Worm (Caenorhabditis elegans) whole organism, mixed stage, embryonic: ENCODE data around the gene F37H8.6.

Experiments used
- M03D4.4 ChIP-seq: sonication (generic microtip); optimal IDR thresholded peaks from 2 replicates; lab custom pipeline; 2017; ENCODE audit warnings: mild to moderate bottlenecking, missing genetic modification characterization, missing compliant biosample characterization
- blmp-1 ChIP-seq: fragments of 150-350 bp; optimal IDR thresholded peaks from 2 replicates; lab custom pipeline; 2014; ENCODE audit warnings: missing biosample characterization, missing genetic modification characterization
- ceh-39 ChIP-seq: fragments of 150-350 bp; optimal IDR thresholded peaks from 2 replicates; lab custom pipeline; 2014; ENCODE audit warnings: missing biosample characterization, missing genetic modification characterization
- ceh-43 ChIP-seq: fragments of 200-800 bp; sonication (Bioruptor generic); optimal IDR thresholded peaks from 2 replicates; lab custom pipeline; 2018; ENCODE audit warnings: mild to moderate bottlenecking, missing genetic modification characterization, moderate library complexity, missing compliant biosample characterization
- ceh-83 ChIP-seq: fragments of 200-800 bp; sonication (Bioruptor generic); optimal IDR thresholded peaks from 2 replicates; lab custom pipeline; 2018; ENCODE audit warnings: mild to moderate bottlenecking, missing genetic modification characterization, missing compliant biosample characterization
- ces-1 ChIP-seq: fragments of 150-350 bp; optimal IDR thresholded peaks from 2 replicates; lab custom pipeline; 2014; ENCODE audit warnings: missing biosample characterization, missing genetic modification reagents, missing genetic modification characterization
- drap-1 ChIP-seq: fragments of 200-800 bp; sonication (Bioruptor generic); optimal IDR thresholded peaks from 3 replicates; lab custom pipeline; 2018; ENCODE audit warnings: mild to moderate bottlenecking, missing genetic modification characterization, missing compliant biosample characterization
- elt-1 ChIP-seq: sonication (generic microtip); optimal IDR thresholded peaks from 2 replicates; lab custom pipeline; 2017; ENCODE audit warnings: missing genetic modification characterization, mild to moderate bottlenecking, missing compliant biosample characterization, antibody characterized with exemption, moderate library complexity, borderline replicate concordance; ENCODE audit not compliant: insufficient read depth
- elt-3 ChIP-seq: fragments of 150-350 bp; optimal IDR thresholded peaks from 2 replicates; lab custom pipeline; 2014; ENCODE audit warnings: missing biosample characterization, missing genetic modification characterization
- flh-1 ChIP-seq: fragments of 200-800 bp; sonication (Bioruptor generic); optimal IDR thresholded peaks from 2 replicates; lab custom pipeline; 2018; ENCODE audit warnings: mild to moderate bottlenecking, missing genetic modification characterization, moderate library complexity, missing compliant biosample characterization
- hlh-1 ChIP-seq: fragments of 150-350 bp; optimal IDR thresholded peaks from 2 replicates; lab custom pipeline; 2014; ENCODE audit warnings: missing biosample characterization, missing genetic modification reagents, missing genetic modification characterization
- lin-13 ChIP-seq: fragments of 150-350 bp; optimal IDR thresholded peaks from 2 replicates; lab custom pipeline; 2014; ENCODE audit warnings: missing biosample characterization, missing genetic modification characterization
- lin-32 ChIP-seq: fragments of 200-800 bp; sonication (Bioruptor generic); optimal IDR thresholded peaks from 2 replicates; lab custom pipeline; 2018; ENCODE audit warnings: mild to moderate bottlenecking, missing genetic modification characterization, missing compliant biosample characterization
- lsy-2 ChIP-seq: fragments of 150-350 bp; optimal IDR thresholded peaks from 2 replicates; lab custom pipeline; 2014; ENCODE audit warnings: missing biosample characterization, missing genetic modification characterization
- mab-5 ChIP-seq: fragments of 150-350 bp; optimal IDR thresholded peaks from 2 replicates; lab custom pipeline; 2014; ENCODE audit warnings: missing biosample characterization, missing genetic modification characterization
- mls-2 ChIP-seq: sonication (generic microtip); optimal IDR thresholded peaks from 2 replicates; lab custom pipeline; 2016; ENCODE audit warnings: mild to moderate bottlenecking, missing genetic modification characterization, moderate library complexity, missing compliant biosample characterization
- nhr-12 ChIP-seq: fragments of 150-350 bp; optimal IDR thresholded peaks from 2 replicates; lab custom pipeline; 2014; ENCODE audit warnings: missing biosample characterization, missing genetic modification characterization
- nhr-2 ChIP-seq: fragments of 150-350 bp; optimal IDR thresholded peaks from 2 replicates; lab custom pipeline; 2014; ENCODE audit warnings: missing biosample characterization, missing genetic modification characterization
- nhr-237 ChIP-seq: fragments of 150-350 bp; optimal IDR thresholded peaks from 2 replicates; lab custom pipeline; 2014; ENCODE audit warnings: missing biosample characterization, missing genetic modification characterization
- nhr-28 ChIP-seq: fragments of 150-350 bp; optimal IDR thresholded peaks from 2 replicates; lab custom pipeline; 2014; ENCODE audit warnings: missing biosample characterization, missing genetic modification characterization
- nhr-76 ChIP-seq: sonication (generic microtip); optimal IDR thresholded peaks from 2 replicates; lab custom pipeline; 2017; ENCODE audit warnings: missing biosample characterization, missing genetic modification characterization
- pha-4 ChIP-seq: fragments of 150-350 bp; optimal IDR thresholded peaks from 2 replicates; lab custom pipeline; 2018; ENCODE audit warnings: missing biosample characterization, missing genetic modification reagents, missing genetic modification characterization
- sem-2 ChIP-seq: fragments of 200-800 bp; sonication (Bioruptor generic); optimal IDR thresholded peaks from 2 replicates; lab custom pipeline; 2018; ENCODE audit warnings: mild to moderate bottlenecking, missing genetic modification characterization, missing compliant biosample characterization
- snpc-4 ChIP-seq: fragments of 150-350 bp; optimal IDR thresholded peaks from 2 replicates; lab custom pipeline; 2014; ENCODE audit warnings: missing biosample characterization, missing genetic modification characterization
- sptf-1 ChIP-seq: sonication (generic microtip); optimal IDR thresholded peaks from 2 replicates; lab custom pipeline; 2017; ENCODE audit warnings: mild to moderate bottlenecking, missing genetic modification characterization, moderate library complexity, missing compliant biosample characterization
- tbx-8 ChIP-seq: fragments of 200-800 bp; sonication (Bioruptor generic); optimal IDR thresholded peaks from 2 replicates; lab custom pipeline; 2018; ENCODE audit warnings: mild to moderate bottlenecking, missing genetic modification characterization, moderate library complexity, missing compliant biosample characterization
- unc-120 ChIP-seq: sonication (generic microtip); optimal IDR thresholded peaks from 2 replicates; lab custom pipeline; 2017; ENCODE audit warnings: missing genetic modification characterization, missing compliant biosample characterization; ENCODE audit not compliant: poor library complexity, severe bottlenecking
- unc-62 ChIP-seq: fragments of 150-350 bp; optimal IDR thresholded peaks from 2 replicates; lab custom pipeline; 2014; ENCODE audit warnings: missing biosample characterization, missing genetic modification reagents, missing genetic modification characterization
- zip-8 ChIP-seq: fragments of 150-350 bp; optimal IDR thresholded peaks from 2 replicates; lab custom pipeline; 2014; ENCODE audit warnings: missing biosample characterization, missing genetic modification characterization
- ztf-11 ChIP-seq: fragments of 150-350 bp; optimal IDR thresholded peaks from 2 replicates; lab custom pipeline; 2014; ENCODE audit warnings: missing biosample characterization, missing genetic modification characterization

F37H8.6 gene

ce11 chrII:11178737-11179136 is 1.5 kb upstream of the F37H8.6 start:
- TF ChIP-seq elt-3 = no peak
- no peak for TF ChIP-seq lsy-2 (tag; lab: Kevin White, UChicago)
- no peak for TF ChIP-seq nhr-12
- no peak for TF ChIP-seq M03D4.4 (tag; lab: Kevin White, UChicago)
- no peak for TF ChIP-seq pha-4
- no peak for TF ChIP-seq ztf-11 (tag; lab: Kevin White, UChicago)

ce11 chrII:11176441-11176840 is 835 bp downstream of the F37H8.6 start:
- TF ChIP-seq ceh-39 (tag; lab: Kevin White, UChicago) = no peak
- no peak for TF ChIP-seq elt-1 (tag; lab: Kevin White, UChicago)
- TF ChIP-seq snpc-4 (tag; lab: Kevin White, UChicago) = no peak
- TF ChIP-seq unc-120 (tag; lab: Kevin White, UChicago) = no peak
- no peak for TF ChIP-seq drap-1
- TF ChIP-seq ceh-43 (GFP tag; lab: Kevin White, UChicago) = no peak
- no peak for TF ChIP-seq nhr-28 (tag; lab: Kevin White, UChicago)
- no peak for TF ChIP-seq nhr-237 (tag; lab: Kevin White, UChicago)
- no peak for TF ChIP-seq flh-1 (GFP tag; lab: Kevin White, UChicago)
- TF ChIP-seq nhr-76 (tag; lab: Kevin White, UChicago) = no peak
- no peak for TF ChIP-seq nhr-12
- TF ChIP-seq M03D4.4 (tag; lab: Kevin White, UChicago) = no peak
- no peak for TF ChIP-seq ceh-83 (GFP tag; lab: Kevin White, UChicago)
- no peak for TF ChIP-seq ces-1 (GFP tag; lab: Kevin White, UChicago)
- TF ChIP-seq zip-8 (tag; lab: Kevin White, UChicago) = no peak
- no peak for TF ChIP-seq hlh-1 (tag; lab: Kevin White, UChicago)
- TF ChIP-seq elt-3 = no peak
- TF ChIP-seq lin-13 (tag; lab: Kevin White, UChicago) = no peak
- TF ChIP-seq blmp-1 (tag; lab: Kevin White, UChicago) = no peak
- no peak for TF ChIP-seq unc-62 (GFP tag; lab: Kevin White, UChicago)

ce11 chrII:11175347-11175746 is 1.9 kb downstream of the F37H8.6 start:
- TF ChIP-seq unc-62 (GFP tag; lab: Kevin White, UChicago) (no peak), nhr-2 (tag; lab: Kevin White, UChicago) (no peak), ceh-43 (GFP tag; lab: Kevin White, UChicago) (no peak), ceh-39 (tag; lab: Kevin White, UChicago) (no peak), sem-2 (GFP tag; lab: Kevin White, UChicago) (no peak), sptf-1 (tag; lab: Kevin White, UChicago) (no peak), blmp-1 (tag; lab: Kevin White, UChicago) (no peak), mab-5 (tag; lab: Kevin White, UChicago) (no peak), mls-2 (tag; lab: Kevin White, UChicago) (no peak), tbx-8 (no peak), ztf-11 (tag; lab: Kevin White, UChicago) (no peak), nhr-28 (tag; lab: Kevin White, UChicago) (no peak), drap-1 (no peak), flh-1 (GFP tag; lab: Kevin White, UChicago) (no peak), unc-120 (tag; lab: Kevin White, UChicago) (no peak), elt-3 (no peak), zip-8 (tag; lab: Kevin White, UChicago) (no peak), elt-1 (tag; lab: Kevin White, UChicago) (no peak), pha-4 (no peak), snpc-4 (tag; lab: Kevin White, UChicago) (no peak)

- TF ChIP-seq flh-1 (GFP tag; lab: Kevin White, UChicago) (no peak), sem-2 (GFP tag; lab: Kevin White, UChicago) (no peak), unc-120 (tag; lab: Kevin White, UChicago) (no peak), sptf-1 (tag; lab: Kevin White, UChicago) (no peak), mab-5 (tag; lab: Kevin White, UChicago) (no peak), pha-4 (no peak), M03D4.4 (tag; lab: Kevin White, UChicago) (no peak), drap-1 (no peak), ces-1 (GFP tag; lab: Kevin White, UChicago) (no peak)
Measured at ce11 chrII:11167039-11167438, 10.2 kb downstream of the F37H8.6 start.

- TF ChIP-seq elt-3 (no peak), lsy-2 (tag; lab: Kevin White, UChicago) (no peak), ces-1 (GFP tag; lab: Kevin White, UChicago) (peak; percentile 48), sptf-1 (tag; lab: Kevin White, UChicago) (peak; percentile 10), lin-13 (tag; lab: Kevin White, UChicago) (no peak), flh-1 (GFP tag; lab: Kevin White, UChicago) (no peak), ztf-11 (tag; lab: Kevin White, UChicago) (no peak), hlh-1 (tag; lab: Kevin White, UChicago) (no peak), lin-32 (GFP tag; lab: Kevin White, UChicago) (no peak), nhr-28 (tag; lab: Kevin White, UChicago) (no peak), nhr-237 (tag; lab: Kevin White, UChicago) (no peak), nhr-76 (tag; lab: Kevin White, UChicago) (no peak), mls-2 (tag; lab: Kevin White, UChicago) (no peak), mab-5 (tag; lab: Kevin White, UChicago) (no peak)
Measured at ce11 chrII:11166414-11166813, 10.9 kb downstream of the F37H8.6 start.
